Fruit fly (Drosophila melanogaster): ENCODE measurements around the gene CG9672.

The CG9672 gene

DNA sequence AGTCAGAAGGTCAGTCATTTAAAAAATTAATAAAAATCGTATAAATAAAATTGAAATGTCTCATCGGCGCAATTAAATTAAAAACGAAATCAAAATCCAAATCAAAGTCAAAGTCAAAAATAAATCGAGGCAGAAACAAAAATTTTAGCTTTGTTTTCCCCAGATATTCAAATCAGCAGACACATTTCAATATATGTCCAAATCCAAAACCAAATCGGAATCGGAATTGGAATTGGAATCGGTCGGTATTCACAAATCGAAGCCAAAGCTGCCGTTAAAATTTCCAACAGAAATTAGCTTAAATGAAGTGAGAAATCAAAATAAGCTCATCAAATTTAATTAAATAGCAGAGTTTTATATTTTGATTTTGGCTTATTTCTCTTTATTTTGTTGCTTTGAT is 29.5 kb upstream of the CG9672 start:
- TF ChIP-seq CG9948 (tag; optimal IDR thresholded peaks at IDR 0.05) = no peak
- TF ChIP-seq Snoo (tag; optimal IDR thresholded peaks at IDR 0.05) = no peak
- no peak for TF ChIP-seq CG17806 (tag; optimal IDR thresholded peaks at IDR 0.05)
- no peak for TF ChIP-seq gl (tag; optimal IDR thresholded peaks at IDR 0.05)
- no peak for TF ChIP-seq EcR (GFP tag; optimal IDR thresholded peaks at IDR 0.05)
- TF ChIP-seq CG8301 (tag; optimal IDR thresholded peaks at IDR 0.05) = no peak
- no peak for TF ChIP-seq CG15710 (tag; optimal IDR thresholded peaks at IDR 0.05)

DNA sequence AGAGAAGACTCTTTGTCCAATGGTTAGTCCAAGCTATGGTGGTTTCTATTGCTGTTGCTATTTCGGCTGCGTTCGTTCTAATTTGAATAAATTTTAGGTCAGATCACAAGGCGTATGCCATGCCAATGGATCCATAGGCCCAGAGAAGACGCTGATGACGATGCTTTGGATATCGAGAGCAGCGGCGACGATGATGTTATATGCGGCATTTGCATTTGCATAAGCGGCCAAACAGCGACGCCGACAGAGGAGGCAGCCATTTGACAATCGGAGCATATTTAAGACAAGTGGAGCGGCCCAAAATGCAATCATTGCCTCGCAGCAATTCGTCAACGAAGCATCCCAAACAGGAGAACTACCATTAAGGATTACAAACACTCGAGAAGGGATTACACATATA is 28.0 kb upstream of the CG9672 start, which contains the start of gene TwdlY:
Gene TwdlY, plus strand, starts transcription at position 301 of the 400 bp plus-strand sequence.
- TF ChIP-seq Ets98B (GFP tag; IDR thresholded peaks at IDR 0.05) (no peak), D1 (tag; optimal IDR thresholded peaks at IDR 0.05) (no peak)

- TF ChIP-seq D1 (tag; optimal IDR thresholded peaks at IDR 0.05) (no peak), Snoo (tag; optimal IDR thresholded peaks at IDR 0.05) (no peak), CG17806 (tag; optimal IDR thresholded peaks at IDR 0.05) (no peak), CG10348 (GFP tag; IDR thresholded peaks at IDR 0.05) (no peak), CG12605 (GFP tag; IDR thresholded peaks at IDR 0.05) (no peak), Pif1A (GFP tag; optimal IDR thresholded peaks at IDR 0.05) (no peak), CG13204 (GFP tag; optimal IDR thresholded peaks at IDR 0.05) (no peak), CG32121 (GFP tag; IDR thresholded peaks at IDR 0.05) (no peak), CG15710 (tag; optimal IDR thresholded peaks at IDR 0.05) (no peak), CG8159 (tag; optimal IDR thresholded peaks at IDR 0.05) (no peak), CG4496 (GFP tag; IDR thresholded peaks at IDR 0.05) (no peak), gl (tag; optimal IDR thresholded peaks at IDR 0.05) (no peak), CG9948 (tag; optimal IDR thresholded peaks at IDR 0.05) (no peak), CG8301 (tag; optimal IDR thresholded peaks at IDR 0.05) (no peak), fd96Ca (GFP tag; IDR thresholded peaks at IDR 0.05) (no peak)
Measured at dm6 chrX:16733244-16733643, 26.6 kb upstream of the CG9672 start.

DNA sequence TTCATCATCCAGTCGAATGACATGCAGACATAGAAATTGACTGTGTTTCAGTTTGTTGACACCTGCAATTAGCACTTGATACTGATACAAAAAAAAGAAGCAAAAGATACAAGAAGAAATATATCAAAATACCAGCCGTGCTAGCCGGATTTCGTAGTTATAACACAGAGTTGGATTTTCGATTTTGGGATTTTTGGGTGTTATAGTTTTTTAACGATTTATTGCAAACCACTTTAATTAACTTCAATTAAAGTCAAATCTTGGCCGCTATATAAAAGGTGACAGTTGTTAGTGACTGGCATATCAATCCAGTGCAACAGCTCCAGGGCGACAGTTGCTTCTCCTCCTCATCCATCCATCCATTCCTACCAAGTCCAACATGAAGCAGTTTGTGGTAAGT is 24.1 kb upstream of the CG9672 start, which contains the start of gene TwdlX:
Gene TwdlX, plus strand, starts transcription at position 301 of the 400 bp plus-strand sequence.
- TF ChIP-seq Ets98B (GFP tag; IDR thresholded peaks at IDR 0.05) (no peak), D1 (tag; optimal IDR thresholded peaks at IDR 0.05) (no peak), CG15710 (tag; optimal IDR thresholded peaks at IDR 0.05) (no peak), Pif1B (GFP tag; optimal IDR thresholded peaks at IDR 0.05) (no peak), EcR (GFP tag; optimal IDR thresholded peaks at IDR 0.05) (no peak), CG34367 (tag; optimal IDR thresholded peaks at IDR 0.05) (no peak), CG17806 (tag; optimal IDR thresholded peaks at IDR 0.05) (no peak)

DNA sequence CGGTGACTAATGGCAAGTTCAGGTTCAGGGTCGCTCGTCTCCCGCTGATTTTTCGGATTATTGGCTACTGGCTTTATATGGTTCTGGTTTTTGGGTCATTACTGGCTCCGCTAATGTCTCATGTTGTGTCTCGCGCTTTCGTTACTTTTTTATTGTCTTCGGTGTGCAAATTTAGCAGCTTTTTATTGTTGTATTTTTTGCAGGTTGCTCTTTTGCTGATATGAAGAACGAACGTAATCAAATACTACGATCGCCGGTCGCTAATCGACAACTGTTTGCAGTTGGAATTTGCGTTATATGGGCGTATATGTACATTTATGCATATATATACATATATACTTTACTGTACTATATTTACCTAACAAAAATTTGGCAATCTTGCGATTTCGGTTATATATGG is 17.9 kb upstream of the CG9672 start:
- TF ChIP-seq CG8301 (tag; optimal IDR thresholded peaks at IDR 0.05) (no peak), Pif1B (GFP tag; optimal IDR thresholded peaks at IDR 0.05) (no peak), Ets98B (GFP tag; IDR thresholded peaks at IDR 0.05) (no peak), CG9948 (tag; optimal IDR thresholded peaks at IDR 0.05) (no peak), CG13204 (GFP tag; optimal IDR thresholded peaks at IDR 0.05) (no peak), CG10348 (GFP tag; IDR thresholded peaks at IDR 0.05) (no peak), CG17806 (tag; optimal IDR thresholded peaks at IDR 0.05) (no peak), fd96Ca (GFP tag; IDR thresholded peaks at IDR 0.05) (no peak), CG14655 (GFP tag; optimal IDR thresholded peaks at IDR 0.05) (no peak), D1 (tag; optimal IDR thresholded peaks at IDR 0.05) (no peak), Pif1A (GFP tag; optimal IDR thresholded peaks at IDR 0.05) (no peak), Snoo (tag; optimal IDR thresholded peaks at IDR 0.05) (no peak), CG15710 (tag; optimal IDR thresholded peaks at IDR 0.05) (no peak), rn (GFP tag; IDR thresholded peaks at IDR 0.05) (no peak), gl (tag; optimal IDR thresholded peaks at IDR 0.05) (no peak), CG32121 (GFP tag; IDR thresholded peaks at IDR 0.05) (no peak), CG8159 (tag; optimal IDR thresholded peaks at IDR 0.05) (no peak)

DNA sequence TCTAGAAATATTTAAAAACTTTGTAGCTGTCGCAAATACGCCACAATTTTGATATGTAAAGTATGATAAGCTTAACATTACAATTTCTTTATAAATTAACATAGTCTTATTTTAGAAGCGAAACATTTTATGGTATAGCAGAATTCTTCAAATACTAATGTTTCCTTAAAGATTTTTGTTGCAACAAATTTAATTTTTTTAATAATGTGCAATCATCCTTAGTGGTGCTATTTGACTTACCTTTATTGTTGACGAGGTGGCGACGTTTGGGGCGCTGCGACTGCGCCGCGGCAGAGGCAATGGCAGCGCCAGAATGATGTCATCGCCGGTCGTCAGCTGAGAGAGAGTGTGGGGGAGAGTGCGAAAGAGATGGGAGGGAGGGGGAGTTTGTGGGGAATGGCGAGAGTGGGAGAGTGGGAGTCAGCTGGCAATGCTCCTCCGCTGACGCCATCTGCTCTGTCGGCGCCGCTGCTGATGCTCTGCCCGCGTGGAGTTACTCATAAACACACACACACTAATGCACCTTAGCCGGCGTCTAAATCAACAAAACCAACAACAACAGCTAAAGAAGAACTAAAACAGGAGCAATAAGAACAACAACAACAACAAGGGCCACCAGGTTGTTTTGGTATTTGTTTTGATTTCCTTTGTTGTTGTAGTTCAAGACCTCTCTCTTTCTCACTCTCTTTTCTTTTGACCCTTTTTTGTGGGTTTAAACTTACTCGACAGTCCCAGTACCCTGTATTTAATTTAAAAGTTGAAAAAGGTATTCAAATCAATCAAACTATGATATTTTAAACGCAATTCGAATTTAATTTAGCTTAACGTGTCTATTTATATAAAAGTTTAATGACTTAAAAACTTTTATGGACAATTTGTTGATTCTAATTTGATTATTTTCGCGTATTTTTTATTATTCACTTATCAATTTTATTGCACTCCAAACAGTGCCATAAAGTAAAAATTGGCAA is 16.8 kb upstream of the CG9672 start:
- TF ChIP-seq D1 (tag; optimal IDR thresholded peaks at IDR 0.05) (no peak), CG17806 (tag; optimal IDR thresholded peaks at IDR 0.05) (peak; percentile 60), CG34367 (tag; optimal IDR thresholded peaks at IDR 0.05) (peak; percentile 81), EcR (GFP tag; optimal IDR thresholded peaks at IDR 0.05) (peak; percentile 70), fd96Ca (GFP tag; IDR thresholded peaks at IDR 0.05) (0 out of 3 replicates have a peak, but pooled peaks have one; percentile 42), CG8159 (tag; optimal IDR thresholded peaks at IDR 0.05) (peak; percentile 64), Snoo (tag; optimal IDR thresholded peaks at IDR 0.05) (peak; percentile 65), CG15710 (tag; optimal IDR thresholded peaks at IDR 0.05) (peak; percentile 51), rn (GFP tag; IDR thresholded peaks at IDR 0.05) (peak; percentile 8; the same call in 1 of the 2 replicates), CG4496 (GFP tag; IDR thresholded peaks at IDR 0.05) (peak; percentile 57), Pif1B (GFP tag; optimal IDR thresholded peaks at IDR 0.05) (no peak), Ets98B (GFP tag; IDR thresholded peaks at IDR 0.05) (peak; percentile 43; the same call in 1 of the 2 replicates), CG32121 (GFP tag; IDR thresholded peaks at IDR 0.05) (peak; percentile 67), CG12605 (GFP tag; IDR thresholded peaks at IDR 0.05) (peak; percentile 31; the same call in 1 of the 2 replicates), CG14655 (GFP tag; optimal IDR thresholded peaks at IDR 0.05) (peak; percentile 53), CG8301 (tag; optimal IDR thresholded peaks at IDR 0.05) (peak; percentile 46), CG9948 (tag; optimal IDR thresholded peaks at IDR 0.05) (peak; percentile 68), CG10348 (GFP tag; IDR thresholded peaks at IDR 0.05) (peak; percentile 22; the same call in 1 of the 2 replicates), Pif1A (GFP tag; optimal IDR thresholded peaks at IDR 0.05) (no peak), CG13204 (GFP tag; optimal IDR thresholded peaks at IDR 0.05) (peak; percentile 82), gl (tag; optimal IDR thresholded peaks at IDR 0.05) (peak; percentile 92)
